Worm (Caenorhabditis elegans) whole organism, midembryonic: ENCODE results near the gene T12B3.2.
"Not testable (repeated sequence)": the region's sequence is repeated elsewhere in the genome, so short reads cannot be mapped to it uniquely, and the experiment has no call there.

ENCODE experiments used
- cog-1 ChIP-seq: sonication (generic microtip); optimal IDR thresholded peaks from 2 replicates; lab custom pipeline; 2016; ENCODE audit warnings: missing genetic modification characterization, missing compliant biosample characterization
- flt-1 ChIP-seq: fragments of 200-800 bp; sonication (Bioruptor generic); IDR thresholded peaks from 2 replicates; pipeline ENCODE4 v1.3.6; 2022; ENCODE audit warnings: missing genetic modification characterization, missing compliant biosample characterization
- klf-2 ChIP-seq: fragments of 200-800 bp; sonication (Bioruptor generic); conservative IDR thresholded peaks from 2 replicates; pipeline ENCODE4 v1.3.6; 2022; ENCODE audit warnings: missing genetic modification reagents, missing genetic modification characterization, missing compliant biosample characterization
- med-1 ChIP-seq: sonication (generic microtip); optimal IDR thresholded peaks from 2 replicates; lab custom pipeline; 2017; ENCODE audit warnings: missing genetic modification characterization, mild to moderate bottlenecking, missing compliant biosample characterization, antibody characterized with exemption, missing genetic modification reagents; ENCODE audit not compliant: insufficient read depth
- ref-1 ChIP-seq: fragments of 200-800 bp; sonication (Bioruptor generic); conservative IDR thresholded peaks from 2 replicates; pipeline ENCODE4 v1.3.6; 2022; ENCODE audit warnings: missing genetic modification reagents, missing genetic modification characterization, missing compliant biosample characterization
- tab-1 ChIP-seq: fragments of 200-800 bp; sonication (Bioruptor generic); IDR thresholded peaks from 2 replicates; pipeline ENCODE4 v1.3.6; 2022; ENCODE audit warnings: missing genetic modification characterization, missing compliant biosample characterization
- ztf-23 ChIP-seq: fragments of 200-800 bp; sonication (Bioruptor generic); IDR thresholded peaks from 2 replicates; pipeline ENCODE4 v1.3.6; 2022; ENCODE audit warnings: missing genetic modification reagents, missing genetic modification characterization, missing compliant biosample characterization

ce11 chrIV:7374847-7375246, 1.8 kb upstream of the T12B3.2 start, which contains the start of gene T12B3.3:
- TF ChIP-seq tab-1 (GFP tag; lab: Robert Waterston, UW); klf-2; flt-1; med-1 (GFP tag; lab: Kevin White, UChicago); ref-1; cog-1 (tag; lab: Kevin White, UChicago); ztf-23 (GFP tag; lab: Robert Waterston, UW): not testable (repeated sequence)
